Fruit fly (Drosophila melanogaster) Kc167 (cell line): ENCODE results near the gene Scsalpha2.

Source experiments
- Myc ChIP-seq: fragments of >200 bp; optimal IDR thresholded peaks from 2 replicates; lab custom pipeline; 2017; ENCODE audit warnings: missing external identifiers
- h ChIP-seq: fragments of >200 bp; optimal IDR thresholded peaks from 3 replicates; lab custom pipeline; 2018; ENCODE audit warnings: missing external identifiers
- insv ChIP-seq: fragments of >200 bp; optimal IDR thresholded peaks from 3 replicates; lab custom pipeline; 2018; ENCODE audit warnings: missing external identifiers
- psq ChIP-seq: fragments of >200 bp; optimal IDR thresholded peaks from 2 replicates; lab custom pipeline; 2017; ENCODE audit warnings: missing external identifiers
- ttk ChIP-seq: sonication (Bioruptor generic); optimal IDR thresholded peaks from 2 replicates; lab custom pipeline; 2017; ENCODE audit warnings: missing external identifiers

DNA sequence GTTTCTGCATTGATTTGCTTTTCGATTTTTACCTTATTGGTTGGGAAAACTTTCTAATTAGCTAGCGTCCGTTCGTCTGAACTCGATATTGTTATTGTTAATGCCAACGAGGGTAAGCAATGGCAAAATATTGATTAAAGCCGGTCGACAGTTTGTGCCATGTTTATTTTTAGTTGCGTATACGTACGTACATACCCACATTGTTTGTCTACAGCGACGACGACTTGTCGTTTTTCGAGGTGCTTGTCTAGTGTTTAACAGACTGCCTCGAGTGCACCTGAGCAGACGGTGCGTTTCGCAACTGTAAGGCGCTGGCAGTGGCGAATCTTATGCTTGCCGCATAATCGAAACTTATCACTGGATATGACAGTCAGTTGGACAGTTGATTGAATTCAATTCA lies 4.6 kb upstream of the Scsalpha2 start:
- TF ChIP-seq h (lab: Kevin White, UChicago) (no peak), ttk (lab: Kevin White, UChicago) (no peak), insv (no peak), Myc (lab: Kevin White, UChicago) (no peak), psq (lab: Kevin White, UChicago) (no peak)
